Worm (Caenorhabditis elegans) whole organism, young adult: ENCODE data around the gene pmp-1.

ENCODE experiments used
- C06A6.2 ChIP-seq: fragments of 200-800 bp; sonication (Bioruptor generic); conservative IDR thresholded peaks from 2 replicates; pipeline ENCODE4 v1.3.6; 2022; ENCODE audit warnings: missing genetic modification characterization, missing compliant biosample characterization
- F10E7.11 ChIP-seq: sonication (generic microtip); optimal IDR thresholded peaks from 2 replicates; lab custom pipeline; 2017; ENCODE audit warnings: mild to moderate bottlenecking, missing genetic modification characterization, moderate library complexity, missing compliant biosample characterization
- K11D2.4 ChIP-seq: fragments of 200-800 bp; sonication (Bioruptor generic); IDR thresholded peaks from 2 replicates; pipeline ENCODE4 v1.3.6; 2022; ENCODE audit warnings: missing genetic modification reagents, missing genetic modification characterization, missing compliant biosample characterization
- K12H6.12 ChIP-seq: fragments of 200-800 bp; sonication (Bioruptor generic); optimal IDR thresholded peaks from 2 replicates; lab custom pipeline; 2018; ENCODE audit warnings: mild to moderate bottlenecking, missing genetic modification characterization, missing compliant biosample characterization
- Y56A3A.18 ChIP-seq: fragments of 200-800 bp; sonication (Bioruptor generic); IDR thresholded peaks from 2 replicates; pipeline ENCODE4 v1.3.6; 2022; ENCODE audit warnings: missing genetic modification reagents, missing genetic modification characterization, missing compliant biosample characterization
- Y67H2A.10 ChIP-seq: fragments of 200-800 bp; sonication (Bioruptor generic); conservative IDR thresholded peaks from 2 replicates; pipeline ENCODE4 v1.3.6; 2022; ENCODE audit warnings: missing genetic modification reagents, missing genetic modification characterization, missing compliant biosample characterization
- ZK185.1 ChIP-seq: sonication (generic microtip); optimal IDR thresholded peaks from 2 replicates; lab custom pipeline; 2016; ENCODE audit warnings: mild to moderate bottlenecking, missing genetic modification characterization, missing compliant biosample characterization; ENCODE audit not compliant: poor library complexity, severe bottlenecking
- akir-1 ChIP-seq: fragments of 200-800 bp; sonication (Bioruptor generic); optimal IDR thresholded peaks from 2 replicates; lab custom pipeline; 2018; ENCODE audit warnings: mild to moderate bottlenecking, missing genetic modification characterization, moderate library complexity, missing compliant biosample characterization
- atf-7 ChIP-seq: sonication (generic microtip); optimal IDR thresholded peaks from 2 replicates; lab custom pipeline; 2017; ENCODE audit warnings: mild to moderate bottlenecking, missing genetic modification characterization, missing compliant biosample characterization
- athp-1 ChIP-seq: sonication (generic microtip); optimal IDR thresholded peaks from 2 replicates; lab custom pipeline; 2017; ENCODE audit warnings: mild to moderate bottlenecking, missing genetic modification characterization, missing compliant biosample characterization
- attf-5 ChIP-seq: fragments of 200-800 bp; sonication (Bioruptor generic); optimal IDR thresholded peaks from 2 replicates; lab custom pipeline; 2018; ENCODE audit warnings: mild to moderate bottlenecking, missing genetic modification characterization, missing compliant biosample characterization
- cebp-1 ChIP-seq, 2 experiments: fragments of 200-800 bp in 1 of 2; sonication (Bioruptor generic) in 1 of 2; sonication (generic microtip) in 1 of 2; IDR thresholded peaks in 1 of 2; optimal IDR thresholded peaks in 1 of 2; 2 replicates each; pipeline versions ENCODE4 v1.3.6 to Lab custom; 2017 to 2022; ENCODE audit warnings: missing compliant biosample characterization in 2 of 2, missing genetic modification characterization in 2 of 2, mild to moderate bottlenecking in 1 of 2, missing genetic modification reagents in 1 of 2, moderate library complexity in 1 of 2
- ceh-27 ChIP-seq: fragments of 200-800 bp; sonication (Bioruptor generic); optimal IDR thresholded peaks from 2 replicates; lab custom pipeline; 2018; ENCODE audit warnings: mild to moderate bottlenecking, missing genetic modification characterization, moderate library complexity, missing compliant biosample characterization
- ceh-58 ChIP-seq: fragments of 200-800 bp; sonication (Bioruptor generic); IDR thresholded peaks from 2 replicates; pipeline ENCODE4 v1.3.6; 2022; ENCODE audit warnings: missing genetic modification characterization, missing compliant biosample characterization
- chd-7 ChIP-seq: sonication (generic microtip); optimal IDR thresholded peaks from 2 replicates; lab custom pipeline; 2016; ENCODE audit warnings: mild to moderate bottlenecking, missing genetic modification characterization, moderate library complexity, missing compliant biosample characterization
- die-1 ChIP-seq: sonication (generic microtip); optimal IDR thresholded peaks from 2 replicates; lab custom pipeline; 2016; ENCODE audit warnings: missing genotype, mild to moderate bottlenecking, missing genetic modification characterization, missing compliant biosample characterization
- dpff-1 ChIP-seq: sonication (generic microtip); optimal IDR thresholded peaks from 2 replicates; lab custom pipeline; 2017; ENCODE audit warnings: mild to moderate bottlenecking, missing genetic modification characterization, missing compliant biosample characterization
- dpl-1 ChIP-seq: fragments of 150-350 bp; optimal IDR thresholded peaks from 2 replicates; lab custom pipeline; 2014; ENCODE audit warnings: missing biosample characterization, missing genetic modification reagents, missing genetic modification characterization
- egl-18 ChIP-seq: fragments of 200-800 bp; sonication (Bioruptor generic); IDR thresholded peaks from 2 replicates; pipeline ENCODE4 v1.3.6; 2022; ENCODE audit warnings: missing genetic modification reagents, missing genetic modification characterization, missing compliant biosample characterization
- fkh-3 ChIP-seq: sonication (generic microtip); optimal IDR thresholded peaks from 2 replicates; lab custom pipeline; 2016; ENCODE audit warnings: mild to moderate bottlenecking, missing genetic modification characterization, missing compliant biosample characterization
- him-1 ChIP-seq: sonication (generic microtip); optimal IDR thresholded peaks from 2 replicates; lab custom pipeline; 2016; ENCODE audit warnings: missing genotype, missing genetic modification reagents, missing genetic modification characterization, missing compliant biosample characterization
- hlh-12 ChIP-seq: sonication (generic microtip); optimal IDR thresholded peaks from 2 replicates; lab custom pipeline; 2016; ENCODE audit warnings: missing genetic modification characterization, missing compliant biosample characterization
- let-526 ChIP-seq: fragments of 200-800 bp; sonication (Bioruptor generic); IDR thresholded peaks from 2 replicates; pipeline ENCODE4 v1.3.6; 2022; ENCODE audit warnings: missing genetic modification reagents, missing genetic modification characterization, missing compliant biosample characterization
- let-607 ChIP-seq, 2 experiments: fragments of 200-800 bp in 1 of 2; sonication (Bioruptor generic) in 1 of 2; sonication (generic microtip) in 1 of 2; optimal IDR thresholded peaks; 2 replicates each; lab custom pipeline; 2016 to 2018; ENCODE audit warnings: mild to moderate bottlenecking in 2 of 2, missing compliant biosample characterization in 2 of 2, missing genetic modification characterization in 2 of 2, moderate library complexity in 2 of 2, missing genotype in 1 of 2
- lin-40 ChIP-seq: sonication (generic microtip); optimal IDR thresholded peaks from 2 replicates; lab custom pipeline; 2016; ENCODE audit warnings: missing genetic modification characterization, mild to moderate bottlenecking, missing compliant biosample characterization, missing genotype, missing genetic modification reagents
- lsl-1 ChIP-seq: fragments of 200-800 bp; sonication (Bioruptor generic); optimal IDR thresholded peaks from 2 replicates; lab custom pipeline; 2018; ENCODE audit warnings: mild to moderate bottlenecking, missing genetic modification characterization, moderate library complexity, missing compliant biosample characterization
- lsy-27 ChIP-seq: sonication (generic microtip); optimal IDR thresholded peaks from 2 replicates; lab custom pipeline; 2017; ENCODE audit warnings: missing genetic modification characterization, mild to moderate bottlenecking, missing compliant biosample characterization, antibody characterized with exemption, missing genotype, borderline replicate concordance; ENCODE audit not compliant: insufficient read depth
- madf-10 ChIP-seq: sonication (generic microtip); optimal IDR thresholded peaks from 2 replicates; lab custom pipeline; 2016; ENCODE audit warnings: mild to moderate bottlenecking, missing genetic modification characterization, missing compliant biosample characterization
- madf-6 ChIP-seq: fragments of 200-800 bp; sonication (Bioruptor generic); IDR thresholded peaks from 2 replicates; pipeline ENCODE4 v1.3.6; 2022; ENCODE audit warnings: missing genetic modification reagents, missing genetic modification characterization, missing compliant biosample characterization
- nfyb-1 ChIP-seq: fragments of 200-800 bp; sonication (Bioruptor generic); IDR thresholded peaks from 2 replicates; pipeline ENCODE4 v1.3.6; 2022; ENCODE audit warnings: missing genetic modification reagents, missing genetic modification characterization, missing compliant biosample characterization
- nhr-80 ChIP-seq: sonication (generic microtip); optimal IDR thresholded peaks from 2 replicates; lab custom pipeline; 2016; ENCODE audit warnings: missing genetic modification characterization, missing compliant biosample characterization
- pbrm-1 ChIP-seq: fragments of 200-800 bp; sonication (Bioruptor generic); IDR thresholded peaks from 2 replicates; pipeline ENCODE4 v1.3.6; 2022; ENCODE audit warnings: missing genetic modification reagents, missing genetic modification characterization, missing compliant biosample characterization
- repo-1 ChIP-seq: sonication (generic microtip); optimal IDR thresholded peaks from 2 replicates; lab custom pipeline; 2017; ENCODE audit warnings: mild to moderate bottlenecking, missing genetic modification characterization, missing compliant biosample characterization
- sdz-38 ChIP-seq: sonication (generic microtip); optimal IDR thresholded peaks from 2 replicates; lab custom pipeline; 2016; ENCODE audit warnings: missing genotype, missing genetic modification characterization, missing compliant biosample characterization
- snpc-1.3 ChIP-seq: sonication (generic microtip); optimal IDR thresholded peaks from 2 replicates; lab custom pipeline; 2017; ENCODE audit warnings: missing genetic modification characterization, mild to moderate bottlenecking, missing compliant biosample characterization, antibody characterized with exemption, moderate library complexity, missing genotype, missing genetic modification reagents; ENCODE audit not compliant: insufficient read depth
- somi-1 ChIP-seq: fragments of 200-800 bp; sonication (Bioruptor generic); optimal IDR thresholded peaks from 2 replicates; lab custom pipeline; 2018; ENCODE audit warnings: mild to moderate bottlenecking, missing genetic modification characterization, missing compliant biosample characterization
- sptf-2 ChIP-seq: fragments of 200-800 bp; sonication (Bioruptor generic); optimal IDR thresholded peaks from 2 replicates; lab custom pipeline; 2018; ENCODE audit warnings: mild to moderate bottlenecking, missing genetic modification characterization, missing compliant biosample characterization
- tbp1 ChIP-seq: fragments of 200-800 bp; sonication (Bioruptor generic); optimal IDR thresholded peaks from 2 replicates; lab custom pipeline; 2018; ENCODE audit warnings: mild to moderate bottlenecking, missing genetic modification characterization, missing compliant biosample characterization
- unc-130 ChIP-seq: sonication (generic microtip); optimal IDR thresholded peaks from 2 replicates; lab custom pipeline; 2016; ENCODE audit warnings: missing genetic modification reagents, missing genetic modification characterization, missing compliant biosample characterization
- unc-62 ChIP-seq: fragments of 150-350 bp; optimal IDR thresholded peaks from 2 replicates; lab custom pipeline; 2014; ENCODE audit warnings: missing biosample characterization, missing genetic modification reagents, missing genetic modification characterization
- xnd-1 ChIP-seq: sonication (generic microtip); optimal IDR thresholded peaks from 2 replicates; lab custom pipeline; 2016; ENCODE audit warnings: missing genotype, missing genetic modification reagents, missing genetic modification characterization, missing compliant biosample characterization
- ztf-25 ChIP-seq: fragments of 200-800 bp; sonication (Bioruptor generic); IDR thresholded peaks from 2 replicates; pipeline ENCODE4 v1.3.6; 2022; ENCODE audit warnings: missing genetic modification reagents, missing genetic modification characterization, missing compliant biosample characterization
- ztf-26 ChIP-seq: sonication (generic microtip); optimal IDR thresholded peaks from 2 replicates; lab custom pipeline; 2017; ENCODE audit warnings: missing genetic modification characterization, missing compliant biosample characterization
- ztf-6 ChIP-seq: fragments of 200-800 bp; sonication (Bioruptor generic); IDR thresholded peaks from 2 replicates; pipeline ENCODE4 v1.3.6; 2022; ENCODE audit warnings: missing genetic modification reagents, missing genetic modification characterization, missing compliant biosample characterization

The pmp-1 gene

DNA sequence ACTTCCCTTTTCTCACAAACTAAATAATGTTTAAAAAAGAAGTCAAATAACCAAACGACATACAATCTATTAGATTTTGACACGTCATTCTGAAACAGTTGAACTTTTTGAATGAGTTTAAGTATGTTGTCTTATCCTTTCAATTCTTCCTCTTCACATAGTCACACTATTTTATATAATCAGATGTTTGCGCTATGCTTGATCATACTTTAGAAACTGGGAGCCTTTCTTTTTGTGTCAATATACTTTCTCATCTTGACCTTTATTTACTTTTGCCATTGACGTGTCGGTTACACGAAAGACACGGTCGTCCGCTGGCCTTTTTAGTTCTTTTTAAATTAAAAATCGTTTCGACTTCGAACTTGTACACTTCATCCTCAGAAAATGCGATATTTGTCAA lies 31.6 kb downstream of the pmp-1 start, which contains the start of gene C04A2.15:
Gene C04A2.15 (plus strand): TSS at position 299 of the 400 bp plus-strand sequence.
- TF ChIP-seq unc-62 (no peak), unc-130 (GFP tag; lab: Kevin White, UChicago) (no peak), atf-7 (tag; lab: Kevin White, UChicago) (no peak), die-1 (no peak), xnd-1 (no peak), tbp1 (GFP tag; lab: Kevin White, UChicago) (no peak), sdz-38 (tag; lab: Kevin White, UChicago) (no peak), ztf-25 (GFP tag; lab: Robert Waterston, UW) (no peak), hlh-12 (tag; lab: Kevin White, UChicago) (no peak), ceh-27 (GFP tag; lab: Kevin White, UChicago) (no peak), dpff-1 (no peak), let-526 (no peak)

DNA sequence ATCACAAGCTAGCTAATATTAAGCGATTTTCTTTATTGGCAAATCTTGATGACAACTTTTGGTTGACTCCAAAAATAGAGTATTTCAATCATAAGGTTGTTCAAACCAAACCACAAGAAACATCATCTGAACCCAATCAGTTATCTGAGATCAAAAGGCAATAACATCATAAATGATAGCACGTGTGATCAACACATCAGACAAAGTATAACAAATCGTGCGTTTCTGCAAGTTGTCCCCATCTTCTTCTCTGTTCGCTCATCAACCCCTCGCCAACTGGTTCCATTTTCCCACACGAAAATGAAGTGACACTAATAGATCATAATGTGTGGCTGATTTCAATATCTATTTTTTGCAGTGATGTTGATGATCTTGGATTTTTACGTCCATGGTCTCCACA lies 34.2 kb downstream of the pmp-1 start:
- TF ChIP-seq lsy-27 (tag; lab: Kevin White, UChicago) (no peak), lin-40 (tag; lab: Kevin White, UChicago) (peak; percentile 27), cebp-1 (GFP tag; IDR thresholded peaks at IDR 0.05; lab: Robert Waterston, UW) (no peak), cebp-1 (tag; optimal IDR thresholded peaks at IDR 0.05; lab: Kevin White, UChicago) (peak; percentile 16), ceh-58 (GFP tag; lab: Robert Waterston, UW) (no peak), athp-1 (no peak), somi-1 (peak; percentile 70), C06A6.2 (peak; percentile 47), ztf-26 (tag; lab: Kevin White, UChicago) (peak; percentile 33), chd-7 (tag; lab: Kevin White, UChicago) (peak; percentile 44), ztf-6 (GFP tag; lab: Robert Waterston, UW) (peak; percentile 57; the same call in 1 of the 2 replicates), K11D2.4 (GFP tag; lab: Robert Waterston, UW) (peak; percentile 54; the same call in 1 of the 2 replicates), die-1 (peak; percentile 36)
- TF ChIP-seq, all 124 proteins: peak for 9

DNA sequence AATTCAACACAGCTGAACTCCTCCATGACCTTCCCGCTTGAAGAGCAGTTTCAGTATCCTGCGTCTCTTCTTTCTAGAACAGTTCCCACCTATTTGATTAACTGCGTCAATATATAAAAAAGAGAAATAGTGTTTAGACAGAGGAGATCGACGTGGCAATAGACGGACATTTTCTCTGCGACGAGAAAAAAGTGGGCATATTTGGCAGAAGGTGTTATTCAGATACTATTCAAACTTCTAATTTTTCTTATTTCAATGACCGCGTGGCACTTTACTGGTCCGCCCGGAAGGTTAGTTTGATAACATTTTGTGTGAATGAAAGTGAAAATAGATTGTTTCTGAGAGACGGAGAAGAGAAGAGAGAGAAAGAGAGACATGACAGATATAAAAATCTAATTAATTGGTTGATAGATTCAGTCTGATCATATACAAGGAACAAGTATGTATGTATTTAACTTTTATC lies 35.6 kb downstream of the pmp-1 start, which contains the start of gene tbc-6:
Gene tbc-6 (plus strand): TSS at position 208 of the 463 bp plus-strand sequence.
- no peak for TF ChIP-seq atf-7 (tag; lab: Kevin White, UChicago)
- TF ChIP-seq nhr-80 (tag; lab: Kevin White, UChicago): peak; percentile 51
- TF ChIP-seq somi-1: peak; percentile 20
- TF ChIP-seq unc-62: no peak
- no peak for TF ChIP-seq repo-1 (tag; lab: Kevin White, UChicago)
- TF ChIP-seq fkh-3 (tag; lab: Kevin White, UChicago): no peak
- TF ChIP-seq madf-10 (tag; lab: Kevin White, UChicago): no peak
- no peak for TF ChIP-seq egl-18
- no peak for TF ChIP-seq akir-1 (GFP tag; lab: Kevin White, UChicago)
- no peak for TF ChIP-seq Y67H2A.10 (GFP tag; lab: Robert Waterston, UW)
- 0 out of 2 replicates have a peak, but pooled peaks have one; percentile 23 for TF ChIP-seq nfyb-1 (GFP tag; lab: Robert Waterston, UW)
- TF ChIP-seq snpc-1.3 (tag; lab: Kevin White, UChicago): no peak
- no peak for TF ChIP-seq F10E7.11 (tag; lab: Kevin White, UChicago)
- TF ChIP-seq attf-5 (GFP tag; lab: Kevin White, UChicago): peak; percentile 4
- no peak for TF ChIP-seq dpl-1 (GFP tag; lab: Kevin White, UChicago)
- no peak for TF ChIP-seq lsl-1 (GFP tag; lab: Kevin White, UChicago)
- no peak for TF ChIP-seq ceh-27 (GFP tag; lab: Kevin White, UChicago)
- no peak for TF ChIP-seq madf-6
- TF ChIP-seq Y56A3A.18 (GFP tag; lab: Robert Waterston, UW): 0 out of 2 replicates have a peak, but pooled peaks have one; percentile 7
- TF ChIP-seq ZK185.1: no peak
- TF ChIP-seq pbrm-1: no peak; the same call in 1 of the 2 replicates
- no peak for TF ChIP-seq cebp-1 (GFP tag; IDR thresholded peaks at IDR 0.05; lab: Robert Waterston, UW)
- TF ChIP-seq cebp-1 (tag; optimal IDR thresholded peaks at IDR 0.05; lab: Kevin White, UChicago): peak; percentile 21
- peak; percentile 30 for TF ChIP-seq him-1 (tag; lab: Kevin White, UChicago)
- no peak for TF ChIP-seq K12H6.12 (tag; lab: Kevin White, UChicago)
- TF ChIP-seq sptf-2 (GFP tag; lab: Kevin White, UChicago): no peak
- TF ChIP-seq hlh-12 (tag; lab: Kevin White, UChicago): no peak
- TF ChIP-seq let-607 (tag; optimal IDR thresholded peaks at IDR 0.05; lab: Kevin White, UChicago): peak in 1 of 2 experiments; percentile 16
- TF ChIP-seq C06A6.2: no peak
